Worm (Caenorhabditis elegans): ENCODE results near the gene wnk-1.

DNA sequence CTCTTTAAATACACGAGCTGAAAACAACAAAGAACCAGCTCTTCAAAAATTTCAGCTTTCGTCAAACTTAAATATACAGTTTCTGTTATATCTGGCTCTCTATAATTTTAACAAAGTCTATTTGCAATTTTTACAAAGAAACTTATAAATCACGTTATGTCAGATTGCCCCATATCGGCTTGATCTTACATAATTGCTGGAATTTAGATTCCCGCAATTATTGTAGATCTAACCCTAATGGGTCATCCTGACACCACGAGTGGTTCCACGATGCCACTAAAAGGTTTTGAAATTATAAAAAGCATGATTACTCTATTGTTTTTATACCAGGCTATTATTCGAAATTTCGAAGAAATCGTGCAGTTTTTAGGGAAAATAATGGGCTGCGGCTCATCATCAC is 51.2 kb downstream of the wnk-1 start, which contains the start of gene Y11D7A.8:
- TF ChIP-seq ces-1 (GFP tag; optimal IDR thresholded peaks at IDR 0.05) (no peak), nhr-12 (tag; optimal IDR thresholded peaks at IDR 0.05) (no peak), unc-39 (tag; optimal IDR thresholded peaks at IDR 0.05) (no peak), elt-3 (tag; optimal IDR thresholded peaks at IDR 0.05) (no peak), nhr-76 (tag; optimal IDR thresholded peaks at IDR 0.05) (no peak), nhr-2 (tag; optimal IDR thresholded peaks at IDR 0.05) (no peak), lsy-2 (tag; optimal IDR thresholded peaks at IDR 0.05) (no peak), sem-2 (GFP tag; optimal IDR thresholded peaks at IDR 0.05) (no peak), elt-1 (tag; optimal IDR thresholded peaks at IDR 0.05; ENCODE audit: borderline replicate concordance, insufficient read depth) (no peak)
